Worm (Caenorhabditis elegans): Measurements from ENCODE around the gene C01B10.9.

- peak; percentile 42 for TF ChIP-seq snpc-4 (tag; optimal IDR thresholded peaks at IDR 0.05)
- no peak for TF ChIP-seq nhr-11 (tag; optimal IDR thresholded peaks at IDR 0.05)
- no peak for TF ChIP-seq nhr-12 (tag; optimal IDR thresholded peaks at IDR 0.05)
- no peak for TF ChIP-seq lin-13 (GFP tag; optimal IDR thresholded peaks at IDR 0.05)
- TF ChIP-seq unc-62 (GFP tag; optimal IDR thresholded peaks at IDR 0.05), result no peak
- no peak for TF ChIP-seq ztf-11 (tag; optimal IDR thresholded peaks at IDR 0.05)
- no peak for TF ChIP-seq egl-27 (tag; optimal IDR thresholded peaks at IDR 0.05)
- no peak for TF ChIP-seq nhr-25 (tag; optimal IDR thresholded peaks at IDR 0.05)
- TF ChIP-seq nhr-23 (tag; optimal IDR thresholded peaks at IDR 0.05), result no peak
Measured at ce11 chrIV:6664336-6664735, 32.3 kb downstream of the C01B10.9 start.
